Worm (Caenorhabditis elegans): ENCODE measurements around the gene srlf-34.

srlf-34 gene

ce11 chrII:10336151-10336550, 24.1 kb downstream of the srlf-34 start:
- TF ChIP-seq sptf-1 (tag; optimal IDR thresholded peaks at IDR 0.05), result peak; percentile 58

- TF ChIP-seq nhr-237 (tag; optimal IDR thresholded peaks at IDR 0.05), result no peak
Observed at ce11 chrII:10345012-10345411, 32.9 kb downstream of the srlf-34 start, which contains the start of gene pro-2. pro-2 (minus strand) TSS chrII:10345112.

- no peak for TF ChIP-seq ztf-11 (tag; optimal IDR thresholded peaks at IDR 0.05)
- TF ChIP-seq mls-2 (tag; optimal IDR thresholded peaks at IDR 0.05), result no peak
- TF ChIP-seq sptf-1 (tag; optimal IDR thresholded peaks at IDR 0.05), result no peak
- no peak for TF ChIP-seq ham-2 (GFP tag; optimal IDR thresholded peaks at IDR 0.05)
- TF ChIP-seq elt-1 (tag; optimal IDR thresholded peaks at IDR 0.05; ENCODE audit: borderline replicate concordance, insufficient read depth), result no peak
- TF ChIP-seq lin-32 (GFP tag; optimal IDR thresholded peaks at IDR 0.05), result no peak
- TF ChIP-seq ceh-39 (tag; optimal IDR thresholded peaks at IDR 0.05), result no peak
- no peak for TF ChIP-seq mep-1 (tag; optimal IDR thresholded peaks at IDR 0.05)
- no peak for TF ChIP-seq ceh-43 (GFP tag; optimal IDR thresholded peaks at IDR 0.05)
- no peak for TF ChIP-seq unc-62 (GFP tag; optimal IDR thresholded peaks at IDR 0.05)
- TF ChIP-seq blmp-1 (tag; optimal IDR thresholded peaks at IDR 0.05), result no peak
- no peak for TF ChIP-seq ceh-83 (GFP tag; optimal IDR thresholded peaks at IDR 0.05)
- TF ChIP-seq snpc-4 (tag; optimal IDR thresholded peaks at IDR 0.05), result no peak
- no peak for TF ChIP-seq bed-3 (GFP tag; optimal IDR thresholded peaks at IDR 0.05)
- TF ChIP-seq drap-1 (GFP tag; optimal IDR thresholded peaks at IDR 0.05), result no peak
Observed at ce11 chrII:10346075-10346474, 34.0 kb downstream of the srlf-34 start, which contains the start of gene C07E3.10. C07E3.10 (plus strand) TSS chrII:10346375.

ce11 chrII:10349915-10350314, 37.8 kb downstream of the srlf-34 start, which contains the start of gene stip-1:
stip-1 (minus strand) TSS chrII:10350012.
- TF ChIP-seq zip-8 (tag; optimal IDR thresholded peaks at IDR 0.05) (no peak), lin-32 (GFP tag; optimal IDR thresholded peaks at IDR 0.05) (no peak), unc-62 (GFP tag; optimal IDR thresholded peaks at IDR 0.05) (no peak), unc-120 (tag; optimal IDR thresholded peaks at IDR 0.05; ENCODE audit: poor library complexity, severe bottlenecking) (no peak), blmp-1 (tag; optimal IDR thresholded peaks at IDR 0.05) (no peak), nhr-76 (tag; optimal IDR thresholded peaks at IDR 0.05) (no peak), ceh-39 (tag; optimal IDR thresholded peaks at IDR 0.05) (no peak), flh-1 (GFP tag; optimal IDR thresholded peaks at IDR 0.05) (no peak), snpc-4 (tag; optimal IDR thresholded peaks at IDR 0.05) (no peak)

ce11 chrII:10350487-10350886, 38.4 kb downstream of the srlf-34 start, which contains the start of gene C07E3.9:
C07E3.9 (plus strand) TSS chrII:10350756.
- no peak for TF ChIP-seq ham-2 (GFP tag; optimal IDR thresholded peaks at IDR 0.05)
- no peak for TF ChIP-seq bed-3 (GFP tag; optimal IDR thresholded peaks at IDR 0.05)
- TF ChIP-seq drap-1 (GFP tag; optimal IDR thresholded peaks at IDR 0.05), result no peak
- no peak for TF ChIP-seq unc-39 (tag; optimal IDR thresholded peaks at IDR 0.05)
- TF ChIP-seq nhr-12 (tag; optimal IDR thresholded peaks at IDR 0.05), result no peak
- TF ChIP-seq snpc-4 (tag; optimal IDR thresholded peaks at IDR 0.05), result no peak
- TF ChIP-seq nhr-237 (tag; optimal IDR thresholded peaks at IDR 0.05), result peak; percentile 40
- no peak for TF ChIP-seq ceh-39 (tag; optimal IDR thresholded peaks at IDR 0.05)
- TF ChIP-seq ces-1 (GFP tag; optimal IDR thresholded peaks at IDR 0.05), result peak; percentile 87
- no peak for TF ChIP-seq ztf-11 (tag; optimal IDR thresholded peaks at IDR 0.05)
- TF ChIP-seq lsy-2 (tag; optimal IDR thresholded peaks at IDR 0.05), result peak; percentile 56

ce11 chrII:10351963-10352362, 39.9 kb downstream of the srlf-34 start, which contains the start of gene C07E3.8:
C07E3.8 (plus strand) TSS chrII:10352263.
- TF ChIP-seq hlh-1 (tag; optimal IDR thresholded peaks at IDR 0.05) (no peak), mab-5 (tag; optimal IDR thresholded peaks at IDR 0.05) (no peak), ceh-43 (GFP tag; optimal IDR thresholded peaks at IDR 0.05) (no peak), tbx-8 (GFP tag; optimal IDR thresholded peaks at IDR 0.05) (no peak), blmp-1 (tag; optimal IDR thresholded peaks at IDR 0.05) (no peak), snpc-4 (tag; optimal IDR thresholded peaks at IDR 0.05) (no peak), M03D4.4 (tag; optimal IDR thresholded peaks at IDR 0.05) (no peak), sptf-1 (tag; optimal IDR thresholded peaks at IDR 0.05) (no peak), mls-2 (tag; optimal IDR thresholded peaks at IDR 0.05) (no peak), sem-2 (GFP tag; optimal IDR thresholded peaks at IDR 0.05) (no peak), mep-1 (tag; optimal IDR thresholded peaks at IDR 0.05) (no peak), nhr-12 (tag; optimal IDR thresholded peaks at IDR 0.05) (no peak), unc-39 (tag; optimal IDR thresholded peaks at IDR 0.05) (no peak), drap-1 (GFP tag; optimal IDR thresholded peaks at IDR 0.05) (no peak), nhr-28 (tag; optimal IDR thresholded peaks at IDR 0.05) (no peak), ham-2 (GFP tag; optimal IDR thresholded peaks at IDR 0.05) (no peak), lsy-2 (tag; optimal IDR thresholded peaks at IDR 0.05) (no peak), ceh-83 (GFP tag; optimal IDR thresholded peaks at IDR 0.05) (no peak), nhr-76 (tag; optimal IDR thresholded peaks at IDR 0.05) (no peak)
